Fruit fly (Drosophila melanogaster): ENCODE results near the gene GCS1.

GCS1 gene

DNA sequence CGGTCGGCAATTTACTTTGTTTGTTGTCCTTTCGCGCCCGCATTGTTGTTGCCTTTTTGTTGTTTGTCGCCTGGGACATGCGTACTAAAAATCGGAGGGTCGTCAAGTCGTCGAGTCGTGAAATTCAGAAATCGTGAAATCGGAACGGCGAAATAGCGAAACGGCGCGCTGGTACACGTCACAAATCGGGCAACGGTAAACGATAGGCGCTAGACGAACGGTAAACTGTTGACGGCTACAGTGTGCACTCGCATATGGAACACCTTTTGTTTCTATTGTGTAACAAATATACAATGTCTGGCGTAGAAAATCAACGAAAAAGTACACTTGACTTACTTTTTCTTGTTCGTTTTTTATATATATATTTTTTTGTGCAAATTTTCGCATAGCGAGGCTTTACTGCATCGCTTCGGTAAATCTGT is 36.2 kb upstream of the GCS1 start (continued):
- TF ChIP-seq hbn (GFP tag; IDR thresholded peaks at IDR 0.05; ENCODE audit: partially characterized antibody) = no peak
- peak; percentile 69 for TF ChIP-seq unpg (GFP tag; optimal IDR thresholded peaks at IDR 0.05)
- TF ChIP-seq CG9215 (GFP tag; IDR thresholded peaks at IDR 0.05) = peak; percentile 77
- no peak for TF ChIP-seq pita (GFP tag; optimal IDR thresholded peaks at IDR 0.05)
- TF ChIP-seq gfzf (GFP tag; optimal IDR thresholded peaks at IDR 0.05) = no peak
- TF ChIP-seq CG18011 (GFP tag; optimal IDR thresholded peaks at IDR 0.05) = peak; percentile 45
- TF ChIP-seq CG3995 (GFP tag; optimal IDR thresholded peaks at IDR 0.05) = peak; percentile 13
- TF ChIP-seq CG4730 (GFP tag; IDR thresholded peaks at IDR 0.05) = peak; percentile 63; the same call in 1 of the 2 replicates
- no peak for TF ChIP-seq gcm (GFP tag; optimal IDR thresholded peaks at IDR 0.05)
- TF ChIP-seq CG2199 (GFP tag; IDR thresholded peaks at IDR 0.05) = no peak
- no peak for TF ChIP-seq eve (GFP tag; optimal IDR thresholded peaks at IDR 0.05)
- peak; percentile 9 for TF ChIP-seq fu2 (GFP tag; optimal IDR thresholded peaks at IDR 0.05)
- peak; percentile 21 for TF ChIP-seq CG8944 (GFP tag; optimal IDR thresholded peaks at IDR 0.05)
- no peak for TF ChIP-seq grn (GFP tag; optimal IDR thresholded peaks at IDR 0.05)
- peak; percentile 71; the same call in 1 of the 2 replicates for TF ChIP-seq NFAT (GFP tag; IDR thresholded peaks at IDR 0.05)
- TF ChIP-seq CG12391 (tag; optimal IDR thresholded peaks at IDR 0.05) = peak; percentile 51
- TF ChIP-seq cato (GFP tag; optimal IDR thresholded peaks at IDR 0.05; ENCODE audit: borderline replicate concordance) = no peak
- TF ChIP-seq CG1233 (GFP tag; optimal IDR thresholded peaks at IDR 0.05) = peak; percentile 53
- TF ChIP-seq dm (GFP tag; optimal IDR thresholded peaks at IDR 0.05) = no peak
- peak; percentile 17 for TF ChIP-seq Dad (GFP tag; optimal IDR thresholded peaks at IDR 0.05)
- no peak for TF ChIP-seq pros (GFP tag; optimal IDR thresholded peaks at IDR 0.05)
- TF ChIP-seq lov (optimal IDR thresholded peaks at IDR 0.05) = no peak
- no peak for TF ChIP-seq lov (GFP tag; IDR thresholded peaks at IDR 0.05)
- TF ChIP-seq CG4282 (GFP tag; optimal IDR thresholded peaks at IDR 0.05) = no peak
- TF ChIP-seq pfk (GFP tag; optimal IDR thresholded peaks at IDR 0.05) = peak; percentile 69
- TF ChIP-seq chn (GFP tag; optimal IDR thresholded peaks at IDR 0.05) = peak; percentile 43
- peak; percentile 68 for TF ChIP-seq CG6813 (GFP tag; optimal IDR thresholded peaks at IDR 0.05)
- TF ChIP-seq bbx (GFP tag; IDR thresholded peaks at IDR 0.05; ENCODE audit: partially characterized antibody) = no peak
- TF ChIP-seq Deaf1 (tag; optimal IDR thresholded peaks at IDR 0.05) = peak; percentile 68
- TF ChIP-seq CG2889 (GFP tag; IDR thresholded peaks at IDR 0.05) = peak; percentile 65; the same call in 2 of the 3 replicates
- TF ChIP-seq CG30403 (GFP tag; optimal IDR thresholded peaks at IDR 0.05) = peak; percentile 63
- TF ChIP-seq mam (GFP tag; optimal IDR thresholded peaks at IDR 0.05) = peak; percentile 78
- peak; percentile 31 for TF ChIP-seq slp2 (GFP tag; optimal IDR thresholded peaks at IDR 0.05)
- TF ChIP-seq sna (GFP tag; IDR thresholded peaks at IDR 0.05; ENCODE audit: partially characterized antibody) = no peak
- TF ChIP-seq ewg (GFP tag; optimal IDR thresholded peaks at IDR 0.05) = peak; percentile 81
- TF ChIP-seq CG11093 (GFP tag; IDR thresholded peaks at IDR 0.05) = peak; percentile 56; the same call in 1 of the 3 replicates
- TF ChIP-seq nmo (GFP tag; optimal IDR thresholded peaks at IDR 0.05) = peak; percentile 54
- TF ChIP-seq mirr (GFP tag; optimal IDR thresholded peaks at IDR 0.05) = peak; percentile 8
- peak; percentile 41 for TF ChIP-seq CG4424 (GFP tag; optimal IDR thresholded peaks at IDR 0.05)
- TF ChIP-seq D (optimal IDR thresholded peaks at IDR 0.05) = no peak
- no peak for TF ChIP-seq D (GFP tag; optimal IDR thresholded peaks at IDR 0.05)
- TF ChIP-seq Asciz (GFP tag; optimal IDR thresholded peaks at IDR 0.05) = peak; percentile 16
- TF ChIP-seq CG9817 (tag; optimal IDR thresholded peaks at IDR 0.05) = peak; percentile 75
- peak; percentile 74 for TF ChIP-seq scrt (GFP tag; optimal IDR thresholded peaks at IDR 0.05)
- TF ChIP-seq CG10979 (tag; optimal IDR thresholded peaks at IDR 0.05) = no peak
- TF ChIP-seq CG43689 (GFP tag; IDR thresholded peaks at IDR 0.05) = no peak
- TF ChIP-seq Max (GFP tag; optimal IDR thresholded peaks at IDR 0.05) = peak; percentile 42
- TF ChIP-seq HHEX (GFP tag; optimal IDR thresholded peaks at IDR 0.05) = peak; percentile 71
- no peak for TF ChIP-seq CG3065 (GFP tag; optimal IDR thresholded peaks at IDR 0.05)
- peak; percentile 90 for TF ChIP-seq CG18599 (GFP tag; optimal IDR thresholded peaks at IDR 0.05)
- peak; percentile 83 for TF ChIP-seq vvl (GFP tag; IDR thresholded peaks at IDR 0.05)
